Fruit fly (Drosophila melanogaster): Measurements from ENCODE around the gene ND-B14.5A.

The ND-B14.5A gene

DNA sequence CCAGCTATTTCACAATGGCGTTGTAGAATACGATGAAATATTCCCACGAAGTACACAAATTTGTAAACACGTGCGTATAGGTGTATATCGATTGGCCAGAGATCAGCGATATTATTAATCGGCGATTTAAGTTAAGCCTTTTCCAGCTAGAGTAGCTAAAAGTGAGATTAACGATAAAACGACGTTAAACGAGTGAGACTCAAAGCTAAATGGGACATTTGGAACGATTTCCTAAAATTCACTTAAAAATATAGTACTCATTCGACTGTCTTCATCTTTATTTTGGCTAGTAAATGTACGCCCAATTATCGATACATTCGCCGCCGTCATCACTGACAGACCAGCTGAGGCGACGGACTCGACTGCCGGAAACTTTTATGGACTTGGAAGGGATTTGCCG is 12.2 kb downstream of the ND-B14.5A start, which contains the start of the genes Nmd3 and CG17776 (continued):
- TF ChIP-seq CG17385 (GFP tag; optimal IDR thresholded peaks at IDR 0.05) (no peak), repo (GFP tag; optimal IDR thresholded peaks at IDR 0.05) (no peak), ac (GFP tag; optimal IDR thresholded peaks at IDR 0.05) (no peak), CG31365 (tag; optimal IDR thresholded peaks at IDR 0.05) (no peak), cas (GFP tag; IDR thresholded peaks at IDR 0.05) (no peak), CG11696 (GFP tag; IDR thresholded peaks at IDR 0.05) (no peak), Vsx1 (GFP tag; optimal IDR thresholded peaks at IDR 0.05) (no peak), NfI (GFP tag; optimal IDR thresholded peaks at IDR 0.05) (no peak), CG4424 (GFP tag; optimal IDR thresholded peaks at IDR 0.05) (no peak), sc (optimal IDR thresholded peaks at IDR 0.05) (no peak), sc (GFP tag; optimal IDR thresholded peaks at IDR 0.05) (no peak), CG7839 (tag; optimal IDR thresholded peaks at IDR 0.05) (no peak), CG7786 (GFP tag; optimal IDR thresholded peaks at IDR 0.05) (peak; percentile 17), CG7372 (GFP tag; IDR thresholded peaks at IDR 0.05) (no peak), CG17186 (GFP tag; optimal IDR thresholded peaks at IDR 0.05) (peak; percentile 33), CG12155 (GFP tag; optimal IDR thresholded peaks at IDR 0.05) (no peak), CG9609 (GFP tag; optimal IDR thresholded peaks at IDR 0.05) (no peak), CG3995 (GFP tag; optimal IDR thresholded peaks at IDR 0.05) (no peak), dysf (GFP tag; IDR thresholded peaks at IDR 0.05) (no peak), Camta (GFP tag; optimal IDR thresholded peaks at IDR 0.05) (no peak), CG10462 (GFP tag; optimal IDR thresholded peaks at IDR 0.05) (no peak), Dll (GFP tag; IDR thresholded peaks at IDR 0.05; ENCODE audit: partially characterized antibody) (peak; percentile 79), mirr (GFP tag; optimal IDR thresholded peaks at IDR 0.05) (no peak), Optix (GFP tag; IDR thresholded peaks at IDR 0.05) (no peak), Ets65A (GFP tag) (no peak), CG7556 (GFP tag; optimal IDR thresholded peaks at IDR 0.05) (no peak), CG42726 (GFP tag; IDR thresholded peaks at IDR 0.05; ENCODE audit: partially characterized antibody) (no peak), gsb (GFP tag; IDR thresholded peaks at IDR 0.05) (no peak), HLH4C (GFP tag; IDR thresholded peaks at IDR 0.05; ENCODE audit: partially characterized antibody) (peak; percentile 88), CG3281 (GFP tag; optimal IDR thresholded peaks at IDR 0.05) (no peak), CG4328 (GFP tag; optimal IDR thresholded peaks at IDR 0.05) (no peak), klu (GFP tag; IDR thresholded peaks at IDR 0.05) (no peak), CG11504 (tag; optimal IDR thresholded peaks at IDR 0.05) (no peak), sim (GFP tag; IDR thresholded peaks at IDR 0.05) (no peak), wek (GFP tag; optimal IDR thresholded peaks at IDR 0.05) (no peak), CG17361 (GFP tag; IDR thresholded peaks at IDR 0.05) (no peak), wor (GFP tag; IDR thresholded peaks at IDR 0.05) (no peak), Usf (GFP tag; optimal IDR thresholded peaks at IDR 0.05) (no peak), ash1 (GFP tag; optimal IDR thresholded peaks at IDR 0.05) (no peak), E2f2 (GFP tag; IDR thresholded peaks at IDR 0.05) (peak; percentile 46; the same call in 1 of the 2 replicates), CG8089 (GFP tag; optimal IDR thresholded peaks at IDR 0.05) (no peak), bcd (GFP tag; optimal IDR thresholded peaks at IDR 0.05) (peak; percentile 33), eve (GFP tag; optimal IDR thresholded peaks at IDR 0.05) (no peak), CG4707 (GFP tag; optimal IDR thresholded peaks at IDR 0.05) (no peak), HHEX (GFP tag; optimal IDR thresholded peaks at IDR 0.05) (no peak), chif (GFP tag; optimal IDR thresholded peaks at IDR 0.05) (no peak), Bteb2 (GFP tag; optimal IDR thresholded peaks at IDR 0.05) (no peak), CG4360 (GFP tag; IDR thresholded peaks at IDR 0.05) (no peak), CG2116 (GFP tag; optimal IDR thresholded peaks at IDR 0.05) (peak; percentile 77), CG1529 (GFP tag; optimal IDR thresholded peaks at IDR 0.05) (no peak), zen2 (GFP tag; IDR thresholded peaks at IDR 0.05; ENCODE audit: partially characterized antibody) (peak; percentile 63; the same call in 2 of the 3 replicates), ato (GFP tag; IDR thresholded peaks at IDR 0.05; ENCODE audit: partially characterized antibody) (peak; percentile 44; the same call in 1 of the 2 replicates)
